Worm (Caenorhabditis elegans) whole organism, L3 larva: ENCODE results near the gene cyp-35B2.

Experiments used
- R02D3.7 ChIP-seq: fragments of 150-350 bp; optimal IDR thresholded peaks from 2 replicates; lab custom pipeline; 2014; ENCODE audit warnings: missing biosample characterization, missing genetic modification characterization
- ZK546.5 ChIP-seq: sonication (generic microtip); optimal IDR thresholded peaks from 2 replicates; lab custom pipeline; 2017; ENCODE audit warnings: missing biosample characterization, missing genetic modification characterization
- aly-2 ChIP-seq: fragments of 150-350 bp; optimal IDR thresholded peaks from 2 replicates; lab custom pipeline; 2014; ENCODE audit warnings: missing biosample characterization, missing genetic modification characterization
- ama-1 ChIP-seq: fragments of 150-350 bp; optimal IDR thresholded peaks from 2 replicates; lab custom pipeline; 2018
- ceh-28 ChIP-seq: fragments of 150-350 bp; optimal IDR thresholded peaks from 2 replicates; lab custom pipeline; 2014; ENCODE audit warnings: missing biosample characterization, missing genetic modification reagents, missing genetic modification characterization
- daf-12 ChIP-seq: fragments of 150-350 bp; optimal IDR thresholded peaks from 2 replicates; lab custom pipeline; 2014; ENCODE audit warnings: missing biosample characterization, missing genetic modification reagents, missing genetic modification characterization
- egl-5 ChIP-seq: fragments of 150-350 bp; optimal IDR thresholded peaks from 2 replicates; lab custom pipeline; 2017; ENCODE audit warnings: missing biosample characterization, missing genetic modification reagents, missing genetic modification characterization, inconsistent platforms
- elt-2 ChIP-seq: sonication (generic microtip); optimal IDR thresholded peaks from 2 replicates; lab custom pipeline; 2016; ENCODE audit warnings: missing genetic modification reagents, mild to moderate bottlenecking, missing genetic modification characterization, missing compliant biosample characterization
- elt-3 ChIP-seq, 3 experiments: fragments of 150-350 bp in 1 of 3; sonication (generic microtip) in 2 of 3; optimal IDR thresholded peaks; 2 replicates in 2 of 3; 4 replicates in 1 of 3; lab custom pipeline; 2014 to 2017; ENCODE audit warnings: missing biosample characterization in 3 of 3, missing genetic modification characterization in 3 of 3
- fkh-10 ChIP-seq: sonication (generic microtip); optimal IDR thresholded peaks from 2 replicates; lab custom pipeline; 2017; ENCODE audit warnings: missing biosample characterization, missing genetic modification reagents, missing genetic modification characterization
- fkh-2 ChIP-seq: fragments of 150-350 bp; optimal IDR thresholded peaks from 2 replicates; lab custom pipeline; 2014; ENCODE audit warnings: missing biosample characterization, missing genetic modification reagents, missing genetic modification characterization
- fos-1 ChIP-seq: fragments of 150-350 bp; optimal IDR thresholded peaks from 2 replicates; lab custom pipeline; 2014; ENCODE audit warnings: missing biosample characterization, missing genetic modification characterization
- lin-15B ChIP-seq: fragments of 150-350 bp; optimal IDR thresholded peaks from 2 replicates; lab custom pipeline; 2014; ENCODE audit warnings: missing biosample characterization, missing genetic modification characterization
- lin-39 ChIP-seq: fragments of 150-350 bp; optimal IDR thresholded peaks from 2 replicates; lab custom pipeline; 2018; ENCODE audit warnings: missing biosample characterization, missing genetic modification reagents, missing genetic modification characterization
- lsy-12 ChIP-seq: sonication (generic microtip); optimal IDR thresholded peaks from 2 replicates; lab custom pipeline; 2016; ENCODE audit warnings: mild to moderate bottlenecking, missing genetic modification characterization, missing compliant biosample characterization
- mdl-1 ChIP-seq: fragments of 150-350 bp; optimal IDR thresholded peaks from 2 replicates; lab custom pipeline; 2014; ENCODE audit warnings: missing biosample characterization, missing genetic modification characterization
- mml-1 ChIP-seq: fragments of 150-350 bp; sonication (generic microtip); optimal IDR thresholded peaks from 3 replicates; lab custom pipeline; 2014; ENCODE audit warnings: missing biosample characterization, missing genetic modification characterization
- nfya-1 ChIP-seq: sonication (generic microtip); optimal IDR thresholded peaks from 2 replicates; lab custom pipeline; 2017; ENCODE audit warnings: missing genetic modification characterization, mild to moderate bottlenecking, missing compliant biosample characterization, antibody characterized with exemption, moderate library complexity; ENCODE audit not compliant: insufficient read depth
- nhr-11 ChIP-seq: fragments of 150-350 bp; optimal IDR thresholded peaks from 2 replicates; lab custom pipeline; 2014; ENCODE audit warnings: missing biosample characterization, missing genetic modification characterization
- nhr-12 ChIP-seq: fragments of 150-350 bp; optimal IDR thresholded peaks from 2 replicates; lab custom pipeline; 2014; ENCODE audit warnings: missing biosample characterization, missing genetic modification characterization
- nhr-23 ChIP-seq: fragments of 150-350 bp; optimal IDR thresholded peaks from 2 replicates; lab custom pipeline; 2014; ENCODE audit warnings: missing biosample characterization, missing genetic modification reagents, missing genetic modification characterization
- nhr-237 ChIP-seq: fragments of 150-350 bp; optimal IDR thresholded peaks from 2 replicates; lab custom pipeline; 2014; ENCODE audit warnings: missing biosample characterization, missing genetic modification characterization
- nhr-25 ChIP-seq: sonication (generic microtip); optimal IDR thresholded peaks from 2 replicates; lab custom pipeline; 2017; ENCODE audit warnings: missing biosample characterization, missing genetic modification characterization
- nhr-28 ChIP-seq: fragments of 150-350 bp; optimal IDR thresholded peaks from 2 replicates; lab custom pipeline; 2014; ENCODE audit warnings: missing biosample characterization, missing genetic modification characterization
- nhr-43 ChIP-seq: sonication (generic microtip); optimal IDR thresholded peaks from 2 replicates; lab custom pipeline; 2016; ENCODE audit warnings: mild to moderate bottlenecking, missing genetic modification characterization, missing compliant biosample characterization; ENCODE audit not compliant: poor library complexity, severe bottlenecking
- nhr-67 ChIP-seq: fragments of 150-350 bp; optimal IDR thresholded peaks from 2 replicates; lab custom pipeline; 2014; ENCODE audit warnings: missing biosample characterization, missing genetic modification characterization
- nhr-77 ChIP-seq: fragments of 150-350 bp; optimal IDR thresholded peaks from 2 replicates; lab custom pipeline; 2014; ENCODE audit warnings: missing biosample characterization, missing genetic modification characterization
- pha-4 ChIP-seq: fragments of 150-350 bp; optimal IDR thresholded peaks from 2 replicates; lab custom pipeline; 2014; ENCODE audit warnings: missing biosample characterization, missing genetic modification reagents, missing genetic modification characterization
- pqm-1 ChIP-seq: fragments of 150-350 bp; optimal IDR thresholded peaks from 2 replicates; lab custom pipeline; 2017; ENCODE audit warnings: missing biosample characterization, missing genetic modification characterization, inconsistent platforms
- sea-2 ChIP-seq: fragments of 150-350 bp; sonication (generic microtip); optimal IDR thresholded peaks from 4 replicates; lab custom pipeline; 2014; ENCODE audit warnings: missing biosample characterization, missing genetic modification reagents, missing genetic modification characterization
- skn-1 ChIP-seq: fragments of 150-350 bp; optimal IDR thresholded peaks from 2 replicates; lab custom pipeline; 2014; ENCODE audit warnings: missing biosample characterization, missing genetic modification characterization
- snpc-4 ChIP-seq: fragments of 150-350 bp; optimal IDR thresholded peaks from 2 replicates; lab custom pipeline; 2014; ENCODE audit warnings: missing biosample characterization, missing genetic modification characterization
- tbx-2 ChIP-seq: sonication (generic microtip); optimal IDR thresholded peaks from 2 replicates; lab custom pipeline; 2016; ENCODE audit warnings: mild to moderate bottlenecking, missing genetic modification characterization, missing compliant biosample characterization
- zag-1 ChIP-seq: fragments of 150-350 bp; optimal IDR thresholded peaks from 2 replicates; lab custom pipeline; 2014; ENCODE audit warnings: missing biosample characterization, missing genetic modification characterization
- ztf-4 ChIP-seq: fragments of 150-350 bp; optimal IDR thresholded peaks from 2 replicates; lab custom pipeline; 2014; ENCODE audit warnings: missing biosample characterization, missing genetic modification characterization

The cyp-35B2 gene

DNA sequence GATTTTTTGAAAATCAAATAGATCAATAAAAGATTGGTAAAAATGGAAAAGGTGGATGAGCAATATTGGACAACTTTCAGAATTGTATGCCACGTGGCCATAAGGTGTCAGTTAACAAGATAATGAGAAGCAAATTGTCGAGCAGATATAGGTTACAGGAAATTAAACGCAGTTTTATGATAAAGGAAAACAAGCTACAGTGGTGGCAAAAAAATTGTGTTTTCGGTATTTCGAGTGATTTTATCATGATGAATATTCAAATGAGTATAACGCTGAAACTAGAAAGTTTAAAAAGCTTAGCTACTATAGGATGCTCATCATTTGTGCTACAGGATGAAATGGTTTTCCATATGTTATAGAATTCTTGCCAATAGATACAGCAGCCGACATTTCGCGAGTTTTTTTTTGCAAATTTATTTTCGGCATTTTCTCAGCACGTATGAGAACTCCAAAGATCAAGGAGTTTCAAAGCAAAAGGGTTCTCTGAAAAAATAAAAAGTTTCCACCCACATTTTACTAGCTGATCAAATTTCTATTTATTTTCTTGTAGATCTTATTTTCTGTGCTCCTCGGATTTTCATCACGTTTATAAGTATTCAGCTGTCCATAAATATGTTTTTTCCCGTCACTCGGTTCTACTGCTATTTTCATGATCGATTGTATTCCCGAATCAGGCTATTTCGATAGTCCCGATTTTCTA lies 39.4 kb upstream of the cyp-35B2 start, which contains the start of the genes str-229 and srh-190:
Gene str-229 (minus strand): TSS at position 101 of the 700 bp plus-strand sequence.
Gene srh-190 (plus strand): TSS at position 650 of the 700 bp plus-strand sequence.
- TF ChIP-seq daf-12 (tag; lab: Kevin White, UChicago) (no peak), snpc-4 (tag; lab: Kevin White, UChicago) (no peak), nfya-1 (no peak), elt-2 (tag; lab: Kevin White, UChicago) (no peak), aly-2 (no peak), nhr-11 (tag; lab: Kevin White, UChicago) (no peak)
- TF ChIP-seq, all 47 proteins: peak for 0

DNA sequence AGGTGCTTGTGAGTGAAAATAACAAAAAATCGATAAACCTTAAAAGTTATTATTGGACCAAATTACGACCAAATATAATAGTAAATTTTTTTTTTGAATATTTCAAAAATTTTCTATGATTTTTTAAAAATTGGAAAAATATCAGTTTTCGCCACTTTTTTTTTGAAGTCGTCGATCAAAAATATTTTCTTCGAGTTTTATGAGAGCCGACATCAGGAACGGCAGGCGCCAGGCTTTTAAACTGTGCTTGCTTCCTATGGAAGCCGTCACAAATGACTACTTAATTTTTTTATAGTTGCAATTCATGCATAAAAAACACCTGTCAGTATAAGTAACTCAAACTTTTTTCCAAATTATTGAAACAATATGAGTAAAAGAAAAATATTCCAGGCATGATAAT lies 38.5 kb upstream of the cyp-35B2 start:
- no peak for TF ChIP-seq skn-1
- no peak for TF ChIP-seq nhr-25 (tag; lab: Kevin White, UChicago)
- no peak for TF ChIP-seq nhr-23 (tag; lab: Kevin White, UChicago)
- no peak for TF ChIP-seq fkh-2 (tag; lab: Kevin White, UChicago)
- no peak for TF ChIP-seq snpc-4 (tag; lab: Kevin White, UChicago)
- no peak for TF ChIP-seq nfya-1
- TF ChIP-seq egl-5 (tag; lab: Kevin White, UChicago): no peak
- TF ChIP-seq pha-4 (tag; lab: Kevin White, UChicago): no peak
- TF ChIP-seq nhr-28 (tag; lab: Kevin White, UChicago): no peak
- TF ChIP-seq sea-2: no peak
- no peak for TF ChIP-seq R02D3.7 (tag; lab: Kevin White, UChicago)
- no peak for TF ChIP-seq mml-1
- TF ChIP-seq elt-3 (tag; optimal IDR thresholded peaks at IDR 0.05; lab: Kevin White, UChicago): no peak
- TF ChIP-seq ztf-4 (tag; lab: Kevin White, UChicago): no peak
- TF ChIP-seq nhr-43 (tag; lab: Kevin White, UChicago): no peak
- TF ChIP-seq lin-15B (tag; lab: Kevin White, UChicago): no peak
- no peak for TF ChIP-seq nhr-67 (tag; lab: Kevin White, UChicago)

DNA sequence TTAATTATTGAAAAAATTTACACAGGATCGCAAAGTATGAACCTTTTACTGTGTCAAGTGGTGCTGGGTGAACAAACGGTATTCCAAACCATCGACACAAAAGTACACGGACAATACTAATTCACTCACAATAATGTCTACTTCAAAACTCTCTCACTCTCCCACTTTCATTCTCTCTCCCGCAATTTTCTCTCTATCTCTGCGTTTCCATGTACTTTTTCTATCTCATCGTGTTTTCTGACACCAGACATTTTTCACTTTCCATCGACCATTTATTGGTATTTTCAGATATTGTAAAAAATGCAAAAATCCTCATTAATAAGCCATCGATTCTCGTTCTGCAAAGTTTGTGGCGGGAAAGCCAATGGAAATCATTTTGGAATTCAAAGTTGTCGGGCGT lies 36.1 kb upstream of the cyp-35B2 start, which contains the start of gene nhr-156:
Gene nhr-156 (plus strand): TSS at position 266 of the 400 bp plus-strand sequence.
- TF ChIP-seq ZK546.5 (no peak), lsy-12 (tag; lab: Kevin White, UChicago) (no peak), nhr-237 (tag; lab: Kevin White, UChicago) (no peak), ztf-4 (tag; lab: Kevin White, UChicago) (no peak), nhr-23 (tag; lab: Kevin White, UChicago) (no peak)

DNA sequence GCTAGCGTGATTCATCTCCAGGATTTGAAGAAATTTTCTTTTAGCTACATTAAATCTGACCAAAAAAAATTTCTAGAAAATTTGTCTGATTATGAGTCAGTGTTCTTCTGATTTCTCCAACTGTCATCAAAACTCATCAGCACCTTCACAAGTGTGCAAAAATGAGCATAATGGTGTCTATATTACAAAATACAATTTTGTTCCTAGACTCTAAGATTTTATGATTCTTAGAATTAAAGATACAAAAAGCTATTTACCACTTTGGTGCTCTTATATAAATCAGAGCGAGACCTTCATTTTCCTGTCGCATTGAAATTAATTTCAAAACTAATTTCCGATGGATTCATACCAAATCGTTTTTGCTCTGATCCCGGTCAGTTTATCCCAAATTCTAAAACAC lies 29.5 kb upstream of the cyp-35B2 start, which contains the start of gene srx-68:
Gene srx-68 (plus strand): TSS at position 301 of the 400 bp plus-strand sequence.
- TF ChIP-seq fkh-10 (GFP tag; lab: Kevin White, UChicago) (no peak), lin-39 (tag; lab: Kevin White, UChicago) (no peak), mdl-1 (no peak), skn-1 (no peak), ZK546.5 (no peak), ceh-28 (tag; lab: Kevin White, UChicago) (no peak), pha-4 (tag; lab: Kevin White, UChicago) (no peak), ama-1 (lab: Kevin White, UChicago) (no peak)

DNA sequence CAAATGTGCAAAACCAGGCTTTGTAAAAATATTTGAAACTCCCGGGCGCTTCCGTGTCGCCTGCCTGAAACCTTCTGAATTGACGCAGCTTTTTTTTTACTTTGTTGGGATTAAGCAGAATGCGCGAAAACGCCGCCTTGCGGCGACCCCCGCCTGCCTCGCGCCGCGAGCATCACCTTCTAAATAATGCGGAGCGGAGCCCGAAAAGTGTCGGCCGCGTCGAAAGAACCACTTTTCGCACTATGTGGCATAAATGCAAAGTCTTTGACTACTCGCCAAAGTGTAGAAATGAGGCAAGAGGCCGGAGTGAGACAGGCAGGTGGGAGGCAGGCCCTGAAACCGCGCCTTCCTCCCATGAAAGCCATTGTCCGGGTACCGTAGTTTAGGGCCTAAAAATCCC lies 28.8 kb upstream of the cyp-35B2 start:
- TF ChIP-seq aly-2 (no peak), nhr-12 (tag; lab: Kevin White, UChicago) (no peak), nhr-67 (tag; lab: Kevin White, UChicago) (no peak), tbx-2 (tag; lab: Kevin White, UChicago) (no peak)

DNA sequence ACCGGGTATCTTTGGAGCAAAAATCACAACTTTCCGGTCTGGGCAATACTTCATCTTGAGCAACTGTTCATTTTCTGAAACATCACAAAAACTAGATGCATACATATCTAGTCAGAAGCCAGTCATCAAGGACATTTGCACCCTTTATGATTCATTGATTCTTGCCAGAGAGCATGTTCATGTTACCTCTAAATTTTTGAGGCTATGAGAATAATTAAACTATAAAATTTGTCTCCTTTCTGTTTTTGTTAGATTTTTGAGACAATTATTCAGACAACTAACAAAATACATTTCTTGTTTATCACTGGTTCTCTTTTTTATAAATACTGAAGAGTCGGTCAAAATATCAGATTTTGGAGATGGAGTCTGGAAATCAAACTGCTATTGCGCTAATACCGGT lies 25.5 kb upstream of the cyp-35B2 start, which contains the start of gene srx-67:
Gene srx-67 (plus strand): TSS at position 301 of the 400 bp plus-strand sequence.
- no peak for TF ChIP-seq nhr-23 (tag; lab: Kevin White, UChicago)
- TF ChIP-seq nhr-77 (tag; lab: Kevin White, UChicago): no peak
- TF ChIP-seq fos-1 (tag; lab: Kevin White, UChicago): no peak
- no peak for TF ChIP-seq zag-1
- TF ChIP-seq ZK546.5: no peak
- TF ChIP-seq tbx-2 (tag; lab: Kevin White, UChicago): no peak
- no peak for TF ChIP-seq elt-3 (tag; optimal IDR thresholded peaks at IDR 0.05; lab: Kevin White, UChicago)
- TF ChIP-seq sea-2: no peak
- no peak for TF ChIP-seq pqm-1 (tag; lab: Kevin White, UChicago)
- TF ChIP-seq nhr-67 (tag; lab: Kevin White, UChicago): no peak
- TF ChIP-seq nhr-12 (tag; lab: Kevin White, UChicago): no peak
- TF ChIP-seq nhr-43 (tag; lab: Kevin White, UChicago): no peak
- TF ChIP-seq R02D3.7 (tag; lab: Kevin White, UChicago): no peak
- TF ChIP-seq lin-39 (tag; lab: Kevin White, UChicago): no peak
